Fruit fly (Drosophila melanogaster) whole organism, prepupa: ENCODE data around the gene mAChR-B.

ENCODE experiments used
- Blimp-1 ChIP-seq: fragments of 200-800 bp; sonication (Bioruptor generic); optimal IDR thresholded peaks from 3 replicates; lab custom pipeline; 2017; ENCODE audit warnings: missing biosample characterization, missing genetic modification characterization, mild to moderate bottlenecking, moderate library complexity, missing genetic modification reagents
- CG10631 ChIP-seq: fragments of 200-800 bp; sonication (Bioruptor generic); optimal IDR thresholded peaks from 2 replicates; lab custom pipeline; 2016; ENCODE audit warnings: missing biosample characterization, missing genetic modification characterization
- CG10669 ChIP-seq: fragments of 200-800 bp; sonication (Bioruptor generic); optimal IDR thresholded peaks from 3 replicates; lab custom pipeline; 2018; ENCODE audit warnings: missing biosample characterization, mild to moderate bottlenecking, missing genetic modification characterization, moderate library complexity
- CG11294 ChIP-seq: fragments of 200-800 bp; sonication (Bioruptor generic); IDR thresholded peaks from 2 replicates; pipeline ENCODE4 v1.3.6; 2022; ENCODE audit warnings: missing biosample characterization, missing genetic modification characterization
- CG11762 ChIP-seq: fragments of 200-800 bp; sonication (Bioruptor generic); optimal IDR thresholded peaks from 3 replicates; lab custom pipeline; 2016; ENCODE audit warnings: missing biosample characterization, missing genetic modification characterization; ENCODE audit not compliant: insufficient read depth
- CG11902 ChIP-seq: fragments of 200-800 bp; sonication (Bioruptor generic); optimal IDR thresholded peaks from 3 replicates; lab custom pipeline; 2016; ENCODE audit warnings: missing biosample characterization, missing genetic modification characterization
- CG3032 ChIP-seq: fragments of 200-800 bp; optimal IDR thresholded peaks from 2 replicates; lab custom pipeline; 2019; ENCODE audit warnings: missing biosample characterization, mild to moderate bottlenecking, missing genetic modification characterization, moderate library complexity
- CG32006 ChIP-seq: fragments of 200-800 bp; sonication (Bioruptor generic); optimal IDR thresholded peaks from 3 replicates; lab custom pipeline; 2017; ENCODE audit warnings: missing biosample characterization, mild to moderate bottlenecking, missing genetic modification characterization
- CG34406 ChIP-seq: fragments of 200-800 bp; sonication (Bioruptor generic); optimal IDR thresholded peaks from 3 replicates; lab custom pipeline; 2016; ENCODE audit warnings: missing biosample characterization, missing genetic modification characterization
- CG3919 ChIP-seq: fragments of 200-800 bp; sonication (Bioruptor generic); optimal IDR thresholded peaks from 3 replicates; lab custom pipeline; 2016; ENCODE audit warnings: missing biosample characterization, missing genetic modification characterization
- CG4318 ChIP-seq: fragments of 200-800 bp; sonication (Bioruptor generic); optimal IDR thresholded peaks from 3 replicates; lab custom pipeline; 2017; ENCODE audit warnings: missing biosample characterization, mild to moderate bottlenecking, missing genetic modification characterization
- CG6276 ChIP-seq: fragments of 200-800 bp; sonication (Bioruptor generic); optimal IDR thresholded peaks from 2 replicates; lab custom pipeline; 2017; ENCODE audit warnings: missing biosample characterization, mild to moderate bottlenecking, missing genetic modification characterization
- CG6792 ChIP-seq: fragments of 200-800 bp; sonication (Bioruptor generic); optimal IDR thresholded peaks from 3 replicates; lab custom pipeline; 2016; ENCODE audit warnings: missing biosample characterization, missing genetic modification characterization
- CG6808 ChIP-seq: fragments of 200-800 bp; sonication (Bioruptor generic); optimal IDR thresholded peaks from 3 replicates; lab custom pipeline; 2017; ENCODE audit warnings: missing biosample characterization, missing genetic modification characterization, mild to moderate bottlenecking, moderate library complexity, missing genetic modification reagents
- CG6854 ChIP-seq: fragments of 200-800 bp; sonication (Bioruptor generic); optimal IDR thresholded peaks from 2 replicates; lab custom pipeline; 2017; ENCODE audit warnings: missing biosample characterization, mild to moderate bottlenecking, missing genetic modification characterization
- CG7368 ChIP-seq: fragments of 200-800 bp; sonication (Bioruptor generic); optimal IDR thresholded peaks from 3 replicates; lab custom pipeline; 2016; ENCODE audit warnings: missing biosample characterization, missing genetic modification characterization
- CG8119 ChIP-seq: fragments of 200-800 bp; sonication (Bioruptor generic); IDR thresholded peaks from 3 replicates; pipeline ENCODE4 v1.3.6; 2022; ENCODE audit warnings: missing biosample characterization, missing genetic modification characterization
- CG8319 ChIP-seq: fragments of 200-800 bp; sonication (Bioruptor generic); optimal IDR thresholded peaks from 3 replicates; lab custom pipeline; 2016; ENCODE audit warnings: missing biosample characterization, missing genetic modification characterization
- CG9139 ChIP-seq: fragments of 200-800 bp; sonication (Bioruptor generic); optimal IDR thresholded peaks from 3 replicates; lab custom pipeline; 2017; ENCODE audit warnings: missing biosample characterization, mild to moderate bottlenecking, missing genetic modification characterization
- Eip75B ChIP-seq: fragments of 200-800 bp; sonication (Bioruptor generic); optimal IDR thresholded peaks from 3 replicates; lab custom pipeline; 2016; ENCODE audit warnings: missing biosample characterization, missing genetic modification characterization
- Eip78C ChIP-seq: fragments of 200-800 bp; sonication (Bioruptor generic); peaks from one replicate; lab custom pipeline; 2016; ENCODE audit warnings: missing biosample characterization, missing genetic modification characterization
- Eip93F ChIP-seq: fragments of 200-800 bp; sonication (Bioruptor generic); optimal IDR thresholded peaks from 2 replicates; lab custom pipeline; 2016; ENCODE audit warnings: missing biosample characterization, mild to moderate bottlenecking, missing genetic modification characterization
- Ets21C ChIP-seq: fragments of 200-800 bp; sonication (Bioruptor generic); optimal IDR thresholded peaks from 3 replicates; lab custom pipeline; 2016; ENCODE audit warnings: missing biosample characterization, missing genetic modification characterization
- Ets96B ChIP-seq: fragments of 200-800 bp; optimal IDR thresholded peaks from 2 replicates; lab custom pipeline; 2019; ENCODE audit warnings: missing biosample characterization, mild to moderate bottlenecking, missing genetic modification characterization, moderate library complexity
- Gug ChIP-seq: fragments of 200-800 bp; sonication (Bioruptor generic); IDR thresholded peaks from 2 replicates; pipeline ENCODE4 v1.3.6; 2022; ENCODE audit warnings: missing biosample characterization, missing genetic modification characterization
- Hr38 ChIP-seq: sonication (Bioruptor generic); optimal IDR thresholded peaks from 2 replicates; lab custom pipeline; 2016; ENCODE audit warnings: missing biosample characterization, missing genetic modification characterization
- Hr39 ChIP-seq: fragments of 200-800 bp; sonication (Bioruptor generic); optimal IDR thresholded peaks from 2 replicates; lab custom pipeline; 2016; ENCODE audit warnings: missing biosample characterization, missing genetic modification characterization
- Hr4 ChIP-seq: fragments of 200-800 bp; sonication (Bioruptor generic); optimal IDR thresholded peaks from 3 replicates; lab custom pipeline; 2016; ENCODE audit warnings: missing biosample characterization, missing genetic modification characterization
- Lpt ChIP-seq: fragments of 200-800 bp; sonication (Bioruptor generic); optimal IDR thresholded peaks from 3 replicates; lab custom pipeline; 2016; ENCODE audit warnings: missing biosample characterization, missing genetic modification characterization
- OdsH ChIP-seq: fragments of 200-800 bp; sonication (Bioruptor generic); optimal IDR thresholded peaks from 3 replicates; lab custom pipeline; 2016; ENCODE audit warnings: missing biosample characterization, missing genetic modification characterization
- Smox ChIP-seq: fragments of 200-800 bp; sonication (Bioruptor generic); optimal IDR thresholded peaks from 3 replicates; lab custom pipeline; 2016; ENCODE audit warnings: missing biosample characterization, missing genetic modification characterization
- Sox102F ChIP-seq: fragments of 200-800 bp; sonication (Bioruptor generic); optimal IDR thresholded peaks from 2 replicates; lab custom pipeline; 2016; ENCODE audit warnings: missing biosample characterization, mild to moderate bottlenecking, missing genetic modification characterization
- Sox14 ChIP-seq: fragments of 200-800 bp; sonication (Bioruptor generic); optimal IDR thresholded peaks from 3 replicates; lab custom pipeline; 2016; ENCODE audit warnings: missing biosample characterization, missing genetic modification characterization
- Sox15 ChIP-seq: fragments of 200-800 bp; sonication (Bioruptor generic); optimal IDR thresholded peaks from 3 replicates; lab custom pipeline; 2016; ENCODE audit warnings: missing biosample characterization, missing genetic modification characterization
- achi ChIP-seq: fragments of 200-800 bp; sonication (Bioruptor generic); optimal IDR thresholded peaks from 3 replicates; lab custom pipeline; 2016; ENCODE audit warnings: missing biosample characterization, missing genetic modification characterization
- acj6 ChIP-seq: fragments of 200-800 bp; sonication (Bioruptor generic); optimal IDR thresholded peaks from 3 replicates; lab custom pipeline; 2016; ENCODE audit warnings: missing biosample characterization, missing genetic modification characterization
- cyc ChIP-seq: fragments of 200-800 bp; sonication (Bioruptor generic); optimal IDR thresholded peaks from 3 replicates; lab custom pipeline; 2016; ENCODE audit warnings: missing biosample characterization, missing genetic modification characterization
- dac ChIP-seq: fragments of 200-800 bp; sonication (Bioruptor generic); optimal IDR thresholded peaks from 2 replicates; lab custom pipeline; 2017; ENCODE audit warnings: missing biosample characterization, mild to moderate bottlenecking, missing genetic modification characterization
- dsx ChIP-seq: fragments of 200-800 bp; optimal IDR thresholded peaks from 3 replicates; lab custom pipeline; 2019; ENCODE audit warnings: missing biosample characterization, mild to moderate bottlenecking, missing genetic modification characterization, moderate library complexity; ENCODE audit not compliant: poor library complexity, severe bottlenecking
- eg ChIP-seq: fragments of 200-800 bp; sonication (Bioruptor generic); IDR thresholded peaks from 3 replicates; pipeline ENCODE4 v1.3.6; 2022; ENCODE audit warnings: missing biosample characterization, missing genetic modification characterization
- esn ChIP-seq: fragments of 200-800 bp; sonication (Bioruptor generic); optimal IDR thresholded peaks from 2 replicates; lab custom pipeline; 2016; ENCODE audit warnings: missing biosample characterization, mild to moderate bottlenecking, missing genetic modification characterization, moderate library complexity
- fd59A ChIP-seq: fragments of 200-800 bp; sonication (Bioruptor generic); optimal IDR thresholded peaks from 2 replicates; lab custom pipeline; 2017; ENCODE audit warnings: missing biosample characterization, mild to moderate bottlenecking, missing genetic modification characterization, missing genetic modification reagents
- lz ChIP-seq: fragments of 200-800 bp; sonication (Bioruptor generic); optimal IDR thresholded peaks from 3 replicates; lab custom pipeline; 2016; ENCODE audit warnings: missing biosample characterization, missing genetic modification characterization
- net ChIP-seq: fragments of 200-800 bp; sonication (Bioruptor generic); optimal IDR thresholded peaks from 3 replicates; lab custom pipeline; 2016; ENCODE audit warnings: missing biosample characterization, missing genetic modification characterization
- pdm3 ChIP-seq: fragments of 200-800 bp; sonication (Bioruptor generic); optimal IDR thresholded peaks from 3 replicates; lab custom pipeline; 2016; ENCODE audit warnings: missing biosample characterization, missing genetic modification characterization
- salr ChIP-seq, 2 experiments: fragments of 200-800 bp; sonication (Bioruptor generic); optimal IDR thresholded peaks; 3 replicates each; lab custom pipeline; 2016 to 2018; ENCODE audit warnings: missing biosample characterization in 2 of 2, missing genetic modification characterization in 2 of 2, mild to moderate bottlenecking in 1 of 2
- ss ChIP-seq, 2 experiments: fragments of 200-800 bp; sonication (Bioruptor generic); optimal IDR thresholded peaks; 2 replicates in 1 of 2; 3 replicates in 1 of 2; lab custom pipeline; 2017 to 2018; ENCODE audit warnings: mild to moderate bottlenecking in 2 of 2, missing biosample characterization in 2 of 2, missing genetic modification characterization in 2 of 2, moderate library complexity in 1 of 2
- vri ChIP-seq: fragments of 200-800 bp; sonication (Bioruptor generic); optimal IDR thresholded peaks from 3 replicates; lab custom pipeline; 2016; ENCODE audit warnings: missing biosample characterization, mild to moderate bottlenecking, missing genetic modification characterization

The mAChR-B gene

DNA sequence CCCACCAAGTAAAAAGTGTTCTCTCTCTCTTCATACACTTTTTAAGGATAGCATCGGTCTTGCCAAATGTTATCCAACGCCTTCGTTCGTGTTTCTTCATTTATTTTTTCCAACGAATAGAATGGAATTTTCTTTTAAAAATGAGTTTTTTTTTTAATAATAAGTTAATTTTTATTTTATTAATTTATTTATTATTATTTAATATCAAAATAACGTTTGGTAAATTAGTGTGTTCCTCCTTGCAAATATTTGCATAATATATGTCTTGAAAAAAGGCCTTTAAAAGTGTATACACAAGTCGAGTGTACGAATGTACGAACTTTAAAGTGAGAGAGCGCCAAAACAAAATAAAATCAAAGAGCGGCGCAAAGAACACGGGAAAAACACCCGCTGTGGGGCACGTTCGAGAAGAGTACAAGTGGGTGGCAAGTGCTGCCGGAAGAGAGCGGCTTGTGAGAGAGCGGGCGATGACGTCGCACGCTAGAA, 31.8 kb upstream of the mAChR-B start (continued):
- TF ChIP-seq Ets96B (tag; lab: Kevin White, UChicago), result peak; percentile 83
- peak; percentile 87 for TF ChIP-seq net (GFP tag; lab: Kevin White, UChicago)
- TF ChIP-seq Sox102F (GFP tag; lab: Kevin White, UChicago), result peak; percentile 83
- no peak for TF ChIP-seq Hr38 (GFP tag; lab: Kevin White, UChicago)
- peak; percentile 12 for TF ChIP-seq CG8319 (GFP tag; lab: Kevin White, UChicago)
- peak; percentile 80 for TF ChIP-seq CG3032
- peak; percentile 80 for TF ChIP-seq lz (GFP tag; lab: Kevin White, UChicago)
- TF ChIP-seq CG7368 (GFP tag; lab: Kevin White, UChicago), result peak; percentile 71
- TF ChIP-seq salr (GFP tag; optimal IDR thresholded peaks at IDR 0.05; lab: Kevin White, UChicago), result peak; percentile 37 to 97

- TF ChIP-seq Gug (GFP tag; lab: Robert Waterston, UW), result no peak
- no peak for TF ChIP-seq Lpt (GFP tag; lab: Kevin White, UChicago)
- no peak for TF ChIP-seq CG11902 (GFP tag; lab: Kevin White, UChicago)
- TF ChIP-seq OdsH (GFP tag; lab: Kevin White, UChicago), result peak; percentile 50
- peak; percentile 33 for TF ChIP-seq CG11762 (GFP tag; lab: Kevin White, UChicago)
- peak; percentile 44 for TF ChIP-seq Ets21C (GFP tag; lab: Kevin White, UChicago)
- no peak for TF ChIP-seq Hr38 (GFP tag; lab: Kevin White, UChicago)
- TF ChIP-seq CG10669 (GFP tag; lab: Kevin White, UChicago), result peak; percentile 39
- peak; percentile 30 for TF ChIP-seq net (GFP tag; lab: Kevin White, UChicago)
- no peak for TF ChIP-seq dac
- peak; percentile 57 for TF ChIP-seq CG3919 (GFP tag; lab: Kevin White, UChicago)
- peak; percentile 23 for TF ChIP-seq CG10631
- peak; percentile 13 for TF ChIP-seq Ets96B (tag; lab: Kevin White, UChicago)
- TF ChIP-seq CG6854 (GFP tag; lab: Kevin White, UChicago), result peak; percentile 31
- peak; percentile 29 for TF ChIP-seq Sox15 (GFP tag; lab: Kevin White, UChicago)
- peak; percentile 58 for TF ChIP-seq pdm3 (GFP tag; lab: Kevin White, UChicago)
- peak; percentile 41; the same call in 2 of the 3 replicates for TF ChIP-seq CG8119
- peak; percentile 86 for TF ChIP-seq Eip93F (GFP tag; lab: Kevin White, UChicago)
- peak; percentile 50 for TF ChIP-seq Eip75B (GFP tag; lab: Kevin White, UChicago)
- TF ChIP-seq Eip78C, result peak; percentile 87
- no peak for TF ChIP-seq fd59A (GFP tag; lab: Kevin White, UChicago)
- TF ChIP-seq Hr4 (GFP tag; lab: Kevin White, UChicago), result peak; percentile 50
- TF ChIP-seq Sox14, result peak; percentile 66
- peak; percentile 65 for TF ChIP-seq CG34406 (GFP tag; lab: Kevin White, UChicago)
- TF ChIP-seq acj6 (GFP tag; lab: Kevin White, UChicago), result peak; percentile 53
- TF ChIP-seq Smox (GFP tag; lab: Kevin White, UChicago), result peak; percentile 80
- peak; percentile 53 for TF ChIP-seq achi (GFP tag; lab: Kevin White, UChicago)
- peak; percentile 51 for TF ChIP-seq Hr39
- TF ChIP-seq CG9139, result no peak
- TF ChIP-seq eg (GFP tag; lab: Robert Waterston, UW), result no peak
- no peak for TF ChIP-seq CG11294
- TF ChIP-seq Blimp-1 (GFP tag; lab: Kevin White, UChicago), result no peak
- peak; percentile 80 for TF ChIP-seq vri
- TF ChIP-seq CG8319 (GFP tag; lab: Kevin White, UChicago), result peak; percentile 21
- TF ChIP-seq dsx (GFP tag; lab: Kevin White, UChicago), result peak; percentile 16
- peak; percentile 83 for TF ChIP-seq Sox102F (GFP tag; lab: Kevin White, UChicago)
- TF ChIP-seq CG6792 (GFP tag; lab: Kevin White, UChicago), result peak; percentile 45
- TF ChIP-seq cyc, result peak; percentile 54
- TF ChIP-seq ss (GFP tag; optimal IDR thresholded peaks at IDR 0.05; lab: Kevin White, UChicago), result peak in 1 of 2 experiments; percentile 2
- TF ChIP-seq lz (GFP tag; lab: Kevin White, UChicago), result peak; percentile 81
- peak; percentile 55 for TF ChIP-seq CG6276 (GFP tag; lab: Kevin White, UChicago)
- TF ChIP-seq esn (GFP tag; lab: Kevin White, UChicago), result peak; percentile 84
- TF ChIP-seq CG4318, result peak; percentile 3
- peak; percentile 37 for TF ChIP-seq CG6808 (GFP tag; lab: Kevin White, UChicago)
- TF ChIP-seq CG32006 (GFP tag; lab: Kevin White, UChicago), result peak; percentile 70
These were observed 29.5 kb upstream of the mAChR-B start, which contains the start of gene ImpE3 for dm6 chr3R:8029496-8030013. Gene ImpE3, minus strand, starts transcription at chr3R:8029546.
